Worm (Caenorhabditis elegans) whole organism, mixed stage, embryonic: Measurements from ENCODE around the gene popl-5.

Experiments used
- M03D4.4 ChIP-seq: sonication (generic microtip); optimal IDR thresholded peaks from 2 replicates; lab custom pipeline; 2017; ENCODE audit warnings: mild to moderate bottlenecking, missing genetic modification characterization, missing compliant biosample characterization
- bed-3 ChIP-seq: fragments of 200-800 bp; sonication (Bioruptor generic); optimal IDR thresholded peaks from 3 replicates; lab custom pipeline; 2018; ENCODE audit warnings: mild to moderate bottlenecking, missing genetic modification characterization, moderate library complexity, missing compliant biosample characterization
- blmp-1 ChIP-seq: fragments of 150-350 bp; optimal IDR thresholded peaks from 2 replicates; lab custom pipeline; 2014; ENCODE audit warnings: missing biosample characterization, missing genetic modification characterization
- ceh-39 ChIP-seq: fragments of 150-350 bp; optimal IDR thresholded peaks from 2 replicates; lab custom pipeline; 2014; ENCODE audit warnings: missing biosample characterization, missing genetic modification characterization
- ceh-43 ChIP-seq: fragments of 200-800 bp; sonication (Bioruptor generic); optimal IDR thresholded peaks from 2 replicates; lab custom pipeline; 2018; ENCODE audit warnings: mild to moderate bottlenecking, missing genetic modification characterization, moderate library complexity, missing compliant biosample characterization
- ceh-83 ChIP-seq: fragments of 200-800 bp; sonication (Bioruptor generic); optimal IDR thresholded peaks from 2 replicates; lab custom pipeline; 2018; ENCODE audit warnings: mild to moderate bottlenecking, missing genetic modification characterization, missing compliant biosample characterization
- ces-1 ChIP-seq: fragments of 150-350 bp; optimal IDR thresholded peaks from 2 replicates; lab custom pipeline; 2014; ENCODE audit warnings: missing biosample characterization, missing genetic modification reagents, missing genetic modification characterization
- drap-1 ChIP-seq: fragments of 200-800 bp; sonication (Bioruptor generic); optimal IDR thresholded peaks from 3 replicates; lab custom pipeline; 2018; ENCODE audit warnings: mild to moderate bottlenecking, missing genetic modification characterization, missing compliant biosample characterization
- flh-1 ChIP-seq: fragments of 200-800 bp; sonication (Bioruptor generic); optimal IDR thresholded peaks from 2 replicates; lab custom pipeline; 2018; ENCODE audit warnings: mild to moderate bottlenecking, missing genetic modification characterization, moderate library complexity, missing compliant biosample characterization
- ham-2 ChIP-seq: fragments of 200-800 bp; sonication (Bioruptor generic); optimal IDR thresholded peaks from 2 replicates; lab custom pipeline; 2018; ENCODE audit warnings: mild to moderate bottlenecking, missing genetic modification characterization, missing compliant biosample characterization
- hlh-1 ChIP-seq: fragments of 150-350 bp; optimal IDR thresholded peaks from 2 replicates; lab custom pipeline; 2014; ENCODE audit warnings: missing biosample characterization, missing genetic modification reagents, missing genetic modification characterization
- lin-13 ChIP-seq: fragments of 150-350 bp; optimal IDR thresholded peaks from 2 replicates; lab custom pipeline; 2014; ENCODE audit warnings: missing biosample characterization, missing genetic modification characterization
- lin-32 ChIP-seq: fragments of 200-800 bp; sonication (Bioruptor generic); optimal IDR thresholded peaks from 2 replicates; lab custom pipeline; 2018; ENCODE audit warnings: mild to moderate bottlenecking, missing genetic modification characterization, missing compliant biosample characterization
- lsy-2 ChIP-seq: fragments of 150-350 bp; optimal IDR thresholded peaks from 2 replicates; lab custom pipeline; 2014; ENCODE audit warnings: missing biosample characterization, missing genetic modification characterization
- mab-5 ChIP-seq: fragments of 150-350 bp; optimal IDR thresholded peaks from 2 replicates; lab custom pipeline; 2014; ENCODE audit warnings: missing biosample characterization, missing genetic modification characterization
- mep-1 ChIP-seq: fragments of 150-350 bp; optimal IDR thresholded peaks from 2 replicates; lab custom pipeline; 2017; ENCODE audit warnings: missing biosample characterization, missing genetic modification reagents, missing genetic modification characterization, inconsistent platforms
- mls-2 ChIP-seq: sonication (generic microtip); optimal IDR thresholded peaks from 2 replicates; lab custom pipeline; 2016; ENCODE audit warnings: mild to moderate bottlenecking, missing genetic modification characterization, moderate library complexity, missing compliant biosample characterization
- nhr-2 ChIP-seq: fragments of 150-350 bp; optimal IDR thresholded peaks from 2 replicates; lab custom pipeline; 2014; ENCODE audit warnings: missing biosample characterization, missing genetic modification characterization
- nhr-28 ChIP-seq: fragments of 150-350 bp; optimal IDR thresholded peaks from 2 replicates; lab custom pipeline; 2014; ENCODE audit warnings: missing biosample characterization, missing genetic modification characterization
- nhr-76 ChIP-seq: sonication (generic microtip); optimal IDR thresholded peaks from 2 replicates; lab custom pipeline; 2017; ENCODE audit warnings: missing biosample characterization, missing genetic modification characterization
- pha-4 ChIP-seq: fragments of 150-350 bp; optimal IDR thresholded peaks from 2 replicates; lab custom pipeline; 2018; ENCODE audit warnings: missing biosample characterization, missing genetic modification reagents, missing genetic modification characterization
- sem-2 ChIP-seq: fragments of 200-800 bp; sonication (Bioruptor generic); optimal IDR thresholded peaks from 2 replicates; lab custom pipeline; 2018; ENCODE audit warnings: mild to moderate bottlenecking, missing genetic modification characterization, missing compliant biosample characterization
- sptf-1 ChIP-seq: sonication (generic microtip); optimal IDR thresholded peaks from 2 replicates; lab custom pipeline; 2017; ENCODE audit warnings: mild to moderate bottlenecking, missing genetic modification characterization, moderate library complexity, missing compliant biosample characterization
- tbx-8 ChIP-seq: fragments of 200-800 bp; sonication (Bioruptor generic); optimal IDR thresholded peaks from 2 replicates; lab custom pipeline; 2018; ENCODE audit warnings: mild to moderate bottlenecking, missing genetic modification characterization, moderate library complexity, missing compliant biosample characterization
- unc-120 ChIP-seq: sonication (generic microtip); optimal IDR thresholded peaks from 2 replicates; lab custom pipeline; 2017; ENCODE audit warnings: missing genetic modification characterization, missing compliant biosample characterization; ENCODE audit not compliant: poor library complexity, severe bottlenecking
- unc-39 ChIP-seq: fragments of 150-350 bp; optimal IDR thresholded peaks from 2 replicates; lab custom pipeline; 2014; ENCODE audit warnings: missing biosample characterization, missing genetic modification characterization
- zip-8 ChIP-seq: fragments of 150-350 bp; optimal IDR thresholded peaks from 2 replicates; lab custom pipeline; 2014; ENCODE audit warnings: missing biosample characterization, missing genetic modification characterization
- ztf-11 ChIP-seq: fragments of 150-350 bp; optimal IDR thresholded peaks from 2 replicates; lab custom pipeline; 2014; ENCODE audit warnings: missing biosample characterization, missing genetic modification characterization

popl-5 gene

DNA sequence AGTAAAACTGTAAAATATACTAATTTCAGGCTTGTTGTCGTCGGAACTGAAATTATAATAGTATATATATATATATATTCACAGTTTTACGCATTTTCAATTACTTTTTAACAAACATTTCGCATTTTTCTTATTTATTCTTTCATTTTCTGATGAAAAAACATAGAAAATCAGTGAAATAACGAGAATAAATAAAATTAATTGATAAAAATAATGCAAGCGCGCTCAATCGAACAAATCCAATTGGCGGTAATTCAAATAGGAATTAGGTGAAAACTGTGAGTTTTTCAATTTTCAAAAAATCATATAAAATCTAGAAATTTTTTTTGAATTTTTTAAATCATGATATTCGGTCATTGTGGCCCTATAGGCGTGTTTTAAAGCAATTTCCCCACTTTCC, 23.0 kb upstream of the popl-5 start:
- TF ChIP-seq ces-1 (GFP tag; lab: Kevin White, UChicago) (no peak), ceh-39 (tag; lab: Kevin White, UChicago) (no peak), nhr-76 (no peak), sem-2 (no peak)

DNA sequence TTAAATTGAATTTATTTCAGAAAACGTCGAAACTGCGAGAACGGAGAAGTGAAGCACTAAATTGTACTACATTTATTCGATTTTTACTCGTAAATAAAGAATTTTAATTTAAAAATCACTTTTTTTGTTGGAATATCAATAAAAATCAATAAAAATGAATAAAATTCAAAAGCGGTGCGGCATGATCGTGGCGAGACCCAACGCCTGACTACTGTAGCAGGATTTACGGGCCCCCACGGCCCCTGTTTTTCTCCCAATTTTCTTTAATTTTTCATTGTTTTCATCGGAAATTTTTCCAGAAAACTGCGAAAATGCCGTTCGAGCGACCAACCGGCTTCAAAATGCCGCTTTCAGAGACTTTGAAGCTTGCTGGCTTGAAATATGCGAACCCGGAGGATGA, 21.7 kb upstream of the popl-5 start, which contains the start of gene Y66D12A.19:
Gene Y66D12A.19 (plus strand): TSS at position 266 of the 400 bp plus-strand sequence.
- TF ChIP-seq hlh-1 (no peak), M03D4.4 (no peak), lin-32 (GFP tag; lab: Kevin White, UChicago) (no peak), unc-120 (tag; lab: Kevin White, UChicago) (no peak), tbx-8 (GFP tag; lab: Kevin White, UChicago) (no peak), mab-5 (no peak), blmp-1 (no peak), nhr-28 (no peak), ceh-43 (GFP tag; lab: Kevin White, UChicago) (no peak), ztf-11 (tag; lab: Kevin White, UChicago) (no peak), zip-8 (no peak), nhr-76 (no peak), lsy-2 (tag; lab: Kevin White, UChicago) (no peak), lin-13 (tag; lab: Kevin White, UChicago) (no peak)

DNA sequence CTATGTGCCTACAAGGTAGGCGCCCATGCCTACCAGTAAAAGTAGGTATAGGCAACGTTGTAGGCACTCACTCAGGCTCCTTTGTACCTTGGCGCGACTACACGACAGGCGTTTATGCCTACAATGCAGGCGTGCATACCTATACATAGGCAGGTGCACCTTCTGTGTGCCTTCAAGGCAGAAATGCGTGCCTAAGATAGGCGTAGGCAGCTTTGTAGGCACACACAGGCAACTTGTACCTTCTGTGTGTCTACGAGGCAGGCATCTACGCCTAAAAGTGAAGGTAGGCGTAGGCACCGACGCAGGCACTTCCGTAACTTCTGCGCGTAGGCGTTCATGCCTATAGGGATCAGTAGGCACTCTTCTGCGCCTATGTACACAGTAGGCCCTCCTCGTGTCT, 18.5 kb upstream of the popl-5 start:
- no peak for TF ChIP-seq pha-4 (tag; lab: Kevin White, UChicago)
- TF ChIP-seq ceh-43 (GFP tag; lab: Kevin White, UChicago) = no peak
- no peak for TF ChIP-seq mep-1 (tag; lab: Kevin White, UChicago)
- TF ChIP-seq M03D4.4 = no peak
- no peak for TF ChIP-seq unc-120 (tag; lab: Kevin White, UChicago)
- TF ChIP-seq ceh-39 (tag; lab: Kevin White, UChicago) = no peak
- TF ChIP-seq sptf-1 (tag; lab: Kevin White, UChicago) = no peak
- TF ChIP-seq zip-8 = no peak
- TF ChIP-seq hlh-1 = no peak
- TF ChIP-seq, all 35 proteins: peak for 0

DNA sequence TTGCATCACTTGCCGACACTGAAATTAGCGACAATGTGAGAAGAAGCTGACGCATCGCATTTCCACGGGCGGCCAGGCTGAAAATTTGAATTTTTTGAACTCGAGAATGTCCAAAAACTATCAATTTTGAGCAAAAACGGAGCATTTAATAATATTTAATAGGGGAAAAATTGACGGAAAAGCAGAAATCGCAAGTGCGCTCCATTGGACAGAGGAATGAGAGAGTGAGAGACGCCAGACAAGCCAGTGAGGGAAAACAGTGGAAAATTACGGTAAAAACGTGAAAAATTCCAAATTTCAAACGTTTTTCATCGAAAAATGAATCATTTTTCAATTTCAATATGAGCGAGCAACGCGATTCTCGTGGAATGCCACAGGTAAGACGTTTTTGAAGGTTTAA, 18.1 kb upstream of the popl-5 start, which contains the start of the genes Y66D12A.21 and spe-6:
Gene Y66D12A.21 (minus strand): TSS at position 90 of the 400 bp plus-strand sequence.
Gene spe-6 (plus strand): TSS at position 276 of the 400 bp plus-strand sequence.
- TF ChIP-seq drap-1 (GFP tag; lab: Kevin White, UChicago) (no peak), ces-1 (GFP tag; lab: Kevin White, UChicago) (peak; percentile 22), unc-39 (tag; lab: Kevin White, UChicago) (no peak), mep-1 (tag; lab: Kevin White, UChicago) (peak; percentile 23)

DNA sequence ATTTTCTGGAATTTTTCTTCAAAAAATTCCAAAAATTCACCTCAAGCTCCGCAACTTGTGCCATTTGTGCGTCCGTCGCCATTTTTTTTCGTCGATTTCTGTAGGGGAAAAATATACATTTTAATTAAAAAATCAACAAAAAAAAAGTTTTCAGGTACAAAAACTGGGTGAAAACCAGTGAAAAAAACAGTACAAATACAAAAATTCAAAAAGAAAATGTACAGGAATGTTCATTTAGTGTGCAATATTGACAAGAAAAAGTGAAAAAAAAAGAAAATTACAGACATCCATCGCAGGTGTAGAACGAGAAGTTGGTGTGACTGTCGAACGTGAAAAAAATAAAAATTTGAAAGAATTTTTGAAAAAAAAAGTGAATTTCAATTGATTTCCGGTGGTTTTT, 15.6 kb upstream of the popl-5 start, which contains the start of gene tin-10:
Gene tin-10 (minus strand): TSS at position 101 of the 400 bp plus-strand sequence.
- TF ChIP-seq ceh-43 (GFP tag; lab: Kevin White, UChicago) (no peak), tbx-8 (GFP tag; lab: Kevin White, UChicago) (no peak), drap-1 (GFP tag; lab: Kevin White, UChicago) (no peak), sptf-1 (tag; lab: Kevin White, UChicago) (no peak), M03D4.4 (no peak), mab-5 (no peak), flh-1 (GFP tag; lab: Kevin White, UChicago) (no peak), mls-2 (no peak), ceh-83 (GFP tag; lab: Kevin White, UChicago) (no peak), unc-39 (tag; lab: Kevin White, UChicago) (no peak), nhr-2 (tag; lab: Kevin White, UChicago) (no peak), pha-4 (tag; lab: Kevin White, UChicago) (no peak), lin-32 (GFP tag; lab: Kevin White, UChicago) (no peak), hlh-1 (no peak), nhr-76 (no peak), mep-1 (tag; lab: Kevin White, UChicago) (no peak), unc-120 (tag; lab: Kevin White, UChicago) (no peak)

DNA sequence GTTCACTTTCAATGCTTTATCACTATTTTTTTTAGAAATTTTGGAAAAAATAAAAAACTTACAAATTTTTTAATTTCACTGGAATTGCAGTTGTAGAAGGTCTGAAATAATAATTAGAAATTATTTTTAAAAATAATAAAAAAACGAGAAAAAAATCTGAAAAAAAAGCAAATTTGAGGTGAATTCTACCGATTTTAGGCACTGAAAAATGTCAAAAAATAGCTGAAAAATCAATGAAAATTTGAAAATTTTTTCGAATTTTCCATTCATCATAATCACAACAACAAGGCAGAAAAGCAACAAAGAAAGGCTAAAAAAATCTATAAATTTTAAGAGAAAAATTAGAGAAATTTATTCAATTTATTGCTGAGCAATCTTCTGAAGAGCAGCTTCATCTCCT, 13.5 kb upstream of the popl-5 start, which contains the start of gene nars-2:
Gene nars-2 (minus strand): TSS at position 101 of the 400 bp plus-strand sequence.
- TF ChIP-seq tbx-8 (GFP tag; lab: Kevin White, UChicago) (no peak), bed-3 (no peak), drap-1 (GFP tag; lab: Kevin White, UChicago) (no peak), ceh-83 (GFP tag; lab: Kevin White, UChicago) (no peak), flh-1 (GFP tag; lab: Kevin White, UChicago) (no peak), ham-2 (GFP tag; lab: Kevin White, UChicago) (no peak), ces-1 (GFP tag; lab: Kevin White, UChicago) (no peak), nhr-76 (no peak), ceh-39 (tag; lab: Kevin White, UChicago) (no peak), ztf-11 (tag; lab: Kevin White, UChicago) (no peak), unc-39 (tag; lab: Kevin White, UChicago) (no peak), mab-5 (no peak)
